Worm (Caenorhabditis elegans): ENCODE data around the gene mup-2.

mup-2 gene

DNA sequence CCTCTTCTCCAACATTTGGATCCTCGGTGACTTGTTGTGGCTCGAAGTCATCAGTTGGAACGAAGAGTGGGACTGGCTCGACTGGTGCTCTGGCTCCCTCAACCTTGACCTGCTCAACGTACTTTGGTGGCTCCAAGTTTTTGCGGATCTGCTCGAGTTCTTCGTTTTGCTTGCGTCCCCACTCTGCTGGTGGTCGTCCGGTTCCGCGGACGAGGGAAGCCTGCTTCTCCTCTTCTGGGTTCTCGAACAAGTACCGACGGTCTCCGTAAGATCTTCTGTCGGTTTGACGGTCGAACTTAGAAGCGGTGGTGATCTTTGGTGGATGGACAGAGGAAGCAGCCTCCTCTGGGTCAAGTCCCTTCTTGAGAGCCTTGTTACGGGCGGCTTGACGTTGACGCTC, 1.3 kb downstream of the mup-2 start:
- TF ChIP-seq pros-1 (tag; optimal IDR thresholded peaks at IDR 0.05): no peak
- no peak for TF ChIP-seq ceh-6 (GFP tag; optimal IDR thresholded peaks at IDR 0.05)
- no peak for TF ChIP-seq odd-2 (tag; optimal IDR thresholded peaks at IDR 0.05)
- no peak for TF ChIP-seq unc-55 (GFP tag; optimal IDR thresholded peaks at IDR 0.05)
- TF ChIP-seq ceh-48 (tag; optimal IDR thresholded peaks at IDR 0.05): no peak
- no peak for TF ChIP-seq hlh-30 (tag; optimal IDR thresholded peaks at IDR 0.05; ENCODE audit: insufficient read depth)
- no peak for TF ChIP-seq ceh-9 (tag; optimal IDR thresholded peaks at IDR 0.05)
- no peak for TF ChIP-seq ref-2 (tag; optimal IDR thresholded peaks at IDR 0.05)
- TF ChIP-seq sox-4 (tag; optimal IDR thresholded peaks at IDR 0.05): no peak
- TF ChIP-seq K09A11.1 (tag; optimal IDR thresholded peaks at IDR 0.05; ENCODE audit: insufficient read depth): no peak
- TF ChIP-seq pha-4 (tag; optimal IDR thresholded peaks at IDR 0.05): no peak
- TF ChIP-seq ets-4 (tag; optimal IDR thresholded peaks at IDR 0.05): no peak
- TF ChIP-seq dmd-4 (tag; optimal IDR thresholded peaks at IDR 0.05; ENCODE audit: borderline replicate concordance): no peak
- no peak for TF ChIP-seq unc-86 (tag; optimal IDR thresholded peaks at IDR 0.05)
- no peak for TF ChIP-seq ceh-22 (tag; optimal IDR thresholded peaks at IDR 0.05)
- no peak for TF ChIP-seq unc-3 (GFP tag; conservative IDR thresholded peaks at IDR 0.05)
- TF ChIP-seq unc-3 (tag; optimal IDR thresholded peaks at IDR 0.05): no peak
- TF ChIP-seq ceh-19 (GFP tag; optimal IDR thresholded peaks at IDR 0.05): no peak
- no peak for TF ChIP-seq ceh-34 (tag; optimal IDR thresholded peaks at IDR 0.05)

ce11 chrX:6408286-6408685, 1.7 kb downstream of the mup-2 start:
- TF ChIP-seq ahr-1 (tag; optimal IDR thresholded peaks at IDR 0.05) (no peak), elt-2 (tag; optimal IDR thresholded peaks at IDR 0.05) (peak; percentile 28)

- TF ChIP-seq zip-5 (tag; optimal IDR thresholded peaks at IDR 0.05) (no peak), syd-9 (tag; optimal IDR thresholded peaks at IDR 0.05) (no peak), ceh-6 (GFP tag; optimal IDR thresholded peaks at IDR 0.05) (no peak), F13H6.1 (tag; optimal IDR thresholded peaks at IDR 0.05) (no peak), ceh-22 (tag; optimal IDR thresholded peaks at IDR 0.05) (no peak), unc-42 (tag; optimal IDR thresholded peaks at IDR 0.05) (no peak), ets-4 (tag; optimal IDR thresholded peaks at IDR 0.05) (no peak), ttx-3 (tag; optimal IDR thresholded peaks at IDR 0.05) (no peak), madf-2 (tag; optimal IDR thresholded peaks at IDR 0.05) (no peak), C38D4.7 (GFP tag; optimal IDR thresholded peaks at IDR 0.05) (no peak), ceh-31 (tag; optimal IDR thresholded peaks at IDR 0.05) (no peak)
These were observed 2.2 kb downstream of the mup-2 start for ce11 chrX:6407805-6408204.

ce11 chrX:6405905-6406304, 4.1 kb downstream of the mup-2 start:
- TF ChIP-seq che-1 (tag; optimal IDR thresholded peaks at IDR 0.05) (no peak), unc-86 (tag; optimal IDR thresholded peaks at IDR 0.05) (no peak), pros-1 (tag; optimal IDR thresholded peaks at IDR 0.05) (no peak), hlh-6 (tag; optimal IDR thresholded peaks at IDR 0.05) (no peak), ceh-9 (tag; optimal IDR thresholded peaks at IDR 0.05) (no peak), ahr-1 (tag; optimal IDR thresholded peaks at IDR 0.05) (no peak), pat-9 (tag; optimal IDR thresholded peaks at IDR 0.05) (no peak), pha-2 (tag; optimal IDR thresholded peaks at IDR 0.05) (no peak), pha-4 (tag; optimal IDR thresholded peaks at IDR 0.05) (no peak)

DNA sequence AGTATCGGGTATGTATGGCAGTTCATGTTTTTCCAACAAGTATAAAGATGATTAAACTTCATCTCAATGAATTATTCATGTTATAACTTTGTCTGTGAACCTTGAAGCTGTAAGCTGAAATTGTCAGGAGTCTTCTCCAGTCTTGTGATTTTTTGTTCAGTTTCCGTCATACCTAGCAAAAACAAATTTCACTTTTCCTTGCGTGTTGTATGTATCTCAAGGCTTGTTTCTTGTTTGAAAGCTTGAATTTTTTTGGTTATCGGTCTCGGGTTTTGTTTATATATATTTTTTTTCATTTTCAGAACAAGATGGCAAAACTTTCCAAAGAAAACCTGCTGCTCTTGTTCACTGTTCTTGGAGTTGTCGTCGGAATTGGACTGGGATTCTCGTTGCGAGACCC, 6.9 kb downstream of the mup-2 start, which contains the start of gene glt-4:
Gene glt-4 (plus strand): TSS at position 301 of the 400 bp plus-strand sequence.
- TF ChIP-seq pqm-1 (tag; optimal IDR thresholded peaks at IDR 0.05) (no peak), ceh-22 (tag; optimal IDR thresholded peaks at IDR 0.05) (no peak), unc-55 (GFP tag; optimal IDR thresholded peaks at IDR 0.05) (no peak), ceh-6 (GFP tag; optimal IDR thresholded peaks at IDR 0.05) (no peak), ceh-9 (tag; optimal IDR thresholded peaks at IDR 0.05) (no peak), tbx-7 (tag; optimal IDR thresholded peaks at IDR 0.05) (no peak), unc-86 (tag; optimal IDR thresholded peaks at IDR 0.05) (no peak)
